Fruit fly (Drosophila melanogaster) whole organism: Measurements from ENCODE around the gene CG12499.

ENCODE experiments used
- CG8478 ChIP-seq: fragments of >200 bp; optimal IDR thresholded peaks from 2 replicates; lab custom pipeline; 2018; ENCODE audit warnings: inconsistent platforms
- Dll ChIP-seq: fragments of >200 bp; optimal IDR thresholded peaks from 2 replicates; lab custom pipeline; 2017
- EcR ChIP-seq, 2 experiments: fragments of >200 bp; optimal IDR thresholded peaks; 2 replicates each; lab custom pipeline; 2017; ENCODE audit warnings: missing biosample characterization in 2 of 2, missing genetic modification characterization in 2 of 2, missing genetic modification reagents in 2 of 2
- pan ChIP-seq: fragments of >200 bp; optimal IDR thresholded peaks from 2 replicates; lab custom pipeline; 2017
- psq ChIP-seq: fragments of >200 bp; optimal IDR thresholded peaks from 2 replicates; lab custom pipeline; 2017
- usp ChIP-seq: fragments of >200 bp; optimal IDR thresholded peaks from 2 replicates; lab custom pipeline; 2017; ENCODE audit warnings: missing biosample characterization, missing genetic modification characterization, mixed read lengths

Gene CG12499

dm6 chr3R:22446493-22446892 lies at the start of gene CG12499:
TSS of gene CG12499 (minus strand) at chr3R:22446587.
- TF ChIP-seq EcR (GFP tag; optimal IDR thresholded peaks at IDR 0.05; lab: Kevin White, UChicago) (no peak), pan (lab: Kevin White, UChicago) (no peak), psq (lab: Kevin White, UChicago) (no peak), Dll (lab: Kevin White, UChicago) (no peak), usp (GFP tag; lab: Kevin White, UChicago) (no peak), CG8478 (lab: Kevin White, UChicago) (no peak)

- TF ChIP-seq EcR (GFP tag; optimal IDR thresholded peaks at IDR 0.05; lab: Kevin White, UChicago) (no peak), CG8478 (lab: Kevin White, UChicago) (no peak), pan (lab: Kevin White, UChicago) (no peak), Dll (lab: Kevin White, UChicago) (no peak), usp (GFP tag; lab: Kevin White, UChicago) (no peak), psq (lab: Kevin White, UChicago) (no peak)
Observed at dm6 chr3R:22494523-22495309, 48.3 kb upstream of the CG12499 start.

dm6 chr3R:22492767-22493166 lies 46.4 kb upstream of the CG12499 start, which contains the start of gene tHMG2:
TSS of gene tHMG2 (plus strand) at chr3R:22492953.
- TF ChIP-seq CG8478 (lab: Kevin White, UChicago) (no peak), pan (lab: Kevin White, UChicago) (no peak), usp (GFP tag; lab: Kevin White, UChicago) (no peak), Dll (lab: Kevin White, UChicago) (no peak), psq (lab: Kevin White, UChicago) (no peak), EcR (GFP tag; optimal IDR thresholded peaks at IDR 0.05; lab: Kevin White, UChicago) (no peak)

dm6 chr3R:22491088-22491879 lies 44.9 kb upstream of the CG12499 start, which contains the start of the genes CCT1 and tHMG1:
TSS of gene CCT1 (minus strand) at chr3R:22491439.
TSS of gene tHMG1 (plus strand) at chr3R:22491829.
- TF ChIP-seq pan (lab: Kevin White, UChicago): no peak
- TF ChIP-seq CG8478 (lab: Kevin White, UChicago): no peak
- no peak for TF ChIP-seq EcR (GFP tag; optimal IDR thresholded peaks at IDR 0.05; lab: Kevin White, UChicago)
- no peak for TF ChIP-seq Dll (lab: Kevin White, UChicago)
- no peak for TF ChIP-seq usp (GFP tag; lab: Kevin White, UChicago)
- no peak for TF ChIP-seq psq (lab: Kevin White, UChicago)

dm6 chr3R:22488855-22489254 lies 42.5 kb upstream of the CG12499 start, which contains the start of gene CG5376:
TSS of gene CG5376 (minus strand) at chr3R:22488955.
- no peak for TF ChIP-seq psq (lab: Kevin White, UChicago)
- no peak for TF ChIP-seq CG8478 (lab: Kevin White, UChicago)
- TF ChIP-seq Dll (lab: Kevin White, UChicago): no peak
- no peak for TF ChIP-seq EcR (GFP tag; optimal IDR thresholded peaks at IDR 0.05; lab: Kevin White, UChicago)
- no peak for TF ChIP-seq usp (GFP tag; lab: Kevin White, UChicago)
- no peak for TF ChIP-seq pan (lab: Kevin White, UChicago)

- no peak for TF ChIP-seq Dll (lab: Kevin White, UChicago)
Observed at dm6 chr3R:22487037-22487492, 40.7 kb upstream of the CG12499 start, which contains the start of gene Pfdn5. TSS of gene Pfdn5 (plus strand) at chr3R:22487039.

- no peak for TF ChIP-seq pan (lab: Kevin White, UChicago)
- TF ChIP-seq EcR (GFP tag; optimal IDR thresholded peaks at IDR 0.05; lab: Kevin White, UChicago): no peak
- no peak for TF ChIP-seq Dll (lab: Kevin White, UChicago)
- TF ChIP-seq usp (GFP tag; lab: Kevin White, UChicago): no peak
- TF ChIP-seq CG8478 (lab: Kevin White, UChicago): no peak
Observed at dm6 chr3R:22483537-22483936, 37.1 kb upstream of the CG12499 start.

dm6 chr3R:22470064-22470463 lies 23.7 kb upstream of the CG12499 start:
- TF ChIP-seq pan (lab: Kevin White, UChicago) (no peak), EcR (GFP tag; optimal IDR thresholded peaks at IDR 0.05; lab: Kevin White, UChicago) (no peak), Dll (lab: Kevin White, UChicago) (no peak), CG8478 (lab: Kevin White, UChicago) (no peak), usp (GFP tag; lab: Kevin White, UChicago) (no peak), psq (lab: Kevin White, UChicago) (no peak)

dm6 chr3R:22468829-22469487 lies 22.6 kb upstream of the CG12499 start:
- TF ChIP-seq EcR (GFP tag; optimal IDR thresholded peaks at IDR 0.05; lab: Kevin White, UChicago) (no peak), psq (lab: Kevin White, UChicago) (no peak), CG8478 (lab: Kevin White, UChicago) (no peak)

dm6 chr3R:22467939-22468571 lies 21.7 kb upstream of the CG12499 start, which contains the start of the genes CG5377 and Nrx-1:
TSS of gene CG5377 (minus strand) at chr3R:22468157.
TSS of gene Nrx-1 (plus strand) at chr3R:22468512.
- TF ChIP-seq Dll (lab: Kevin White, UChicago): no peak
- TF ChIP-seq psq (lab: Kevin White, UChicago): no peak
- TF ChIP-seq pan (lab: Kevin White, UChicago): no peak
- no peak for TF ChIP-seq CG8478 (lab: Kevin White, UChicago)
- no peak for TF ChIP-seq EcR (GFP tag; optimal IDR thresholded peaks at IDR 0.05; lab: Kevin White, UChicago)
- TF ChIP-seq usp (GFP tag; lab: Kevin White, UChicago): no peak
